Fruit fly (Drosophila melanogaster) Kc167 (cell line): ENCODE data around the gene crp.

ENCODE experiments used
- Myc ChIP-seq: fragments of >200 bp; optimal IDR thresholded peaks from 2 replicates; lab custom pipeline; 2017; ENCODE audit warnings: missing external identifiers
- Sin3A ChIP-seq: fragments of >200 bp; optimal IDR thresholded peaks from 2 replicates; lab custom pipeline; 2018; ENCODE audit warnings: missing external identifiers
- h ChIP-seq: fragments of >200 bp; optimal IDR thresholded peaks from 3 replicates; lab custom pipeline; 2018; ENCODE audit warnings: missing external identifiers
- insv ChIP-seq: fragments of >200 bp; optimal IDR thresholded peaks from 3 replicates; lab custom pipeline; 2018; ENCODE audit warnings: missing external identifiers
- psq ChIP-seq: fragments of >200 bp; optimal IDR thresholded peaks from 2 replicates; lab custom pipeline; 2017; ENCODE audit warnings: missing external identifiers
- ttk ChIP-seq: sonication (Bioruptor generic); optimal IDR thresholded peaks from 2 replicates; lab custom pipeline; 2017; ENCODE audit warnings: missing external identifiers

Gene crp

dm6 chr2L:16287602-16288392 lies at the start of gene crp, which contains the start of gene pkaap:
crp (minus strand) TSS chr2L:16287730.
pkaap (plus strand) TSS chr2L:16288290.
- TF ChIP-seq psq (lab: Kevin White, UChicago) (no peak), Sin3A (lab: Kevin White, UChicago) (no peak), ttk (lab: Kevin White, UChicago) (no peak), insv (lab: Kevin White, UChicago) (no peak), Myc (lab: Kevin White, UChicago) (no peak), h (lab: Kevin White, UChicago) (no peak)

- TF ChIP-seq psq (lab: Kevin White, UChicago), result no peak
- TF ChIP-seq Myc (lab: Kevin White, UChicago), result no peak
- no peak for TF ChIP-seq h (lab: Kevin White, UChicago)
- no peak for TF ChIP-seq Sin3A (lab: Kevin White, UChicago)
- TF ChIP-seq insv (lab: Kevin White, UChicago), result no peak
- TF ChIP-seq ttk (lab: Kevin White, UChicago), result no peak
Measured at dm6 chr2L:16329625-16330024, 42.1 kb upstream of the crp start, which contains the start of gene CG4440. CG4440 (plus strand) TSS chr2L:16329925.

- TF ChIP-seq Myc (lab: Kevin White, UChicago), result no peak
- no peak for TF ChIP-seq Sin3A (lab: Kevin White, UChicago)
- TF ChIP-seq insv (lab: Kevin White, UChicago), result no peak
- no peak for TF ChIP-seq ttk (lab: Kevin White, UChicago)
- TF ChIP-seq h (lab: Kevin White, UChicago), result no peak
- TF ChIP-seq psq (lab: Kevin White, UChicago), result no peak
Measured at dm6 chr2L:16329102-16329520, 41.6 kb upstream of the crp start, which contains the start of gene mRpL4. mRpL4 (minus strand) TSS chr2L:16329132.

DNA sequence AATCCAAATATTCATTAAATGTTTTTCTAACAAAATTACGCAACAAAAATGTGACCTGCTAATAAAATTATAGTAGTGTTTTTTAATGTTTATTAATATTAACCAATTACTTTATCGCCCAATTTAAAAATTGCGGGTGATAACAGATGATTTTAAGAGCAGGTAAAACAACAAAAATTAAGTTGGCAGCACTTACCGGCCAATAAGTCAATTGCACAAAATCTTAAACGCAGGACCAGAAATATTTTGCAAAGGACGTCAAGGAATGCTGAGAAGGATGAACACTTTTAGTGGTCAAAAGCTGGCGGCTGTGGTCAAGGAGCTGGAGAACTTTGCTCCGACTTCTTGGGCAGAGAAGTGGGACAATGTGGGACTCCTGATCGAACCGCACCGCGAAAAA lies 39.4 kb upstream of the crp start, which contains the start of gene CG4278:
CG4278 (plus strand) TSS at position 178 of the 400 bp plus-strand sequence.
- TF ChIP-seq Myc (lab: Kevin White, UChicago) (no peak), Sin3A (lab: Kevin White, UChicago) (no peak), insv (lab: Kevin White, UChicago) (no peak), ttk (lab: Kevin White, UChicago) (no peak), psq (lab: Kevin White, UChicago) (no peak), h (lab: Kevin White, UChicago) (no peak)

dm6 chr2L:16325515-16326257 lies 38.2 kb upstream of the crp start, which contains the start of gene cact:
cact (minus strand) TSS chr2L:16326207.
- TF ChIP-seq insv (lab: Kevin White, UChicago) (no peak), ttk (lab: Kevin White, UChicago) (no peak), Myc (lab: Kevin White, UChicago) (no peak), h (lab: Kevin White, UChicago) (no peak), Sin3A (lab: Kevin White, UChicago) (no peak), psq (lab: Kevin White, UChicago) (no peak)

DNA sequence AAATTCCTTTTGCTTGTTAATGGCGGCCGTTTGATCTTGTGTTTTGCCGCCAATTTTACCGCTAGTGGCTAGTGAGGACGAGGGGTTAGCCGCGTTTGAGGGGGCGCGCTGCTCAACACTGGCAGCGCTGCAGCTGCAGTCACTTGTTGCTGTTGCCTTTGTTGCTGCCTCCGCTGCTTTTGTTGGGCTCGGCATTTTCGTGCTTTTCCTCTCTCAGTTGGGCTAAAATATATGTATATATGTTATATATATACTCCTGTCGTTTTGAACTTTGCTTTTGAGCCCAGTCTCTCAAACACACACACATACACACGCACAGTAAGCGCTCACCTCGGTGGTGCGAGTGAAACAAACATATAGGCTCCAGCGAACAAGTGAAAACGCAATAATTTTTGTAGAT lies 37.3 kb upstream of the crp start:
- no peak for TF ChIP-seq ttk (lab: Kevin White, UChicago)
- no peak for TF ChIP-seq insv (lab: Kevin White, UChicago)
- TF ChIP-seq psq (lab: Kevin White, UChicago), result no peak
- no peak for TF ChIP-seq Myc (lab: Kevin White, UChicago)
- no peak for TF ChIP-seq h (lab: Kevin White, UChicago)
- no peak for TF ChIP-seq Sin3A (lab: Kevin White, UChicago)

- no peak for TF ChIP-seq ttk (lab: Kevin White, UChicago)
- no peak for TF ChIP-seq Myc (lab: Kevin White, UChicago)
- no peak for TF ChIP-seq h (lab: Kevin White, UChicago)
- no peak for TF ChIP-seq Sin3A (lab: Kevin White, UChicago)
- TF ChIP-seq insv (lab: Kevin White, UChicago), result no peak
- TF ChIP-seq psq (lab: Kevin White, UChicago), result no peak
Measured at dm6 chr2L:16323544-16323943, 36.0 kb upstream of the crp start.

dm6 chr2L:16321872-16322631 lies 34.5 kb upstream of the crp start:
- TF ChIP-seq ttk (lab: Kevin White, UChicago), result no peak
- no peak for TF ChIP-seq insv (lab: Kevin White, UChicago)
- TF ChIP-seq psq (lab: Kevin White, UChicago), result no peak
- no peak for TF ChIP-seq Sin3A (lab: Kevin White, UChicago)
- no peak for TF ChIP-seq h (lab: Kevin White, UChicago)
- no peak for TF ChIP-seq Myc (lab: Kevin White, UChicago)

- TF ChIP-seq h (lab: Kevin White, UChicago) (no peak), insv (lab: Kevin White, UChicago) (no peak), psq (lab: Kevin White, UChicago) (no peak), Myc (lab: Kevin White, UChicago) (no peak), Sin3A (lab: Kevin White, UChicago) (no peak), ttk (lab: Kevin White, UChicago) (no peak)
Measured at dm6 chr2L:16321209-16321608, 33.7 kb upstream of the crp start.

- no peak for TF ChIP-seq insv (lab: Kevin White, UChicago)
- no peak for TF ChIP-seq ttk (lab: Kevin White, UChicago)
- no peak for TF ChIP-seq h (lab: Kevin White, UChicago)
- no peak for TF ChIP-seq psq (lab: Kevin White, UChicago)
- no peak for TF ChIP-seq Sin3A (lab: Kevin White, UChicago)
- TF ChIP-seq Myc (lab: Kevin White, UChicago), result no peak
Measured at dm6 chr2L:16320428-16320827, 32.9 kb upstream of the crp start.
